Worm (Caenorhabditis elegans): Measurements from ENCODE around the gene calu-1.
A peak's percentile ranks its signal among the peaks of the same experiment; 100 is the strongest.
"Not testable (repeated sequence)": the region's sequence is repeated elsewhere in the genome, so short reads cannot be mapped to it uniquely, and the experiment has no call there.

DNA sequence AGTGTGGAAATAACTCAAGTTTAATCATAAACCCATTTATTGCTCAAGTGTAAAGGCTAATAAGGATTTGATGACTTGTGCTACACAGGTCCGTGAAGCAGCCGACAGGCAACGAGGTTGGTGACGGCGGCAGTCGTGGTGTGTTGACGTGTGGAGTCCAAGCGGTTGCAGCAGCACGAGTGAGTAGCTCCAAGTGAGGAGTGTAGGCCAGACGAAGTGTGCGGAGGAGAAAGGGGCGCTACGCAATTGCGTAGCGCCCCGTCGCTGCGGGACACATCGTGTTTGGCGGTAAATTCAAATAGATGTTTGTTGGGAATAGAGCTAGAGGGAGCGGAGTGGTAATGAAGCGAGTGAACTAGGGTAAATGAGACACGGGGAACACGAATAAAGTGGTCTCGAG is 33.6 kb upstream of the calu-1 start:
- TF ChIP-seq klf-2 (GFP tag; conservative IDR thresholded peaks at IDR 0.05); ref-1 (GFP tag; conservative IDR thresholded peaks at IDR 0.05); med-1 (GFP tag; optimal IDR thresholded peaks at IDR 0.05; ENCODE audit: insufficient read depth); tab-1 (GFP tag; IDR thresholded peaks at IDR 0.05); flt-1 (GFP tag; IDR thresholded peaks at IDR 0.05); T22C8.4 (GFP tag; IDR thresholded peaks at IDR 0.05); ztf-29 (GFP tag; IDR thresholded peaks at IDR 0.05): not testable (repeated sequence)
- TF ChIP-seq ztf-23 (GFP tag; IDR thresholded peaks at IDR 0.05) = peak; percentile 99

Data from whole organism, midembryonic.